Worm (Caenorhabditis elegans) whole organism, late embryonic: ENCODE results near the gene fbxb-61.

Experiments used
- ceh-19 ChIP-seq: fragments of 200-800 bp; sonication (Bioruptor generic); optimal IDR thresholded peaks from 2 replicates; lab custom pipeline; 2018; ENCODE audit warnings: mild to moderate bottlenecking, missing genetic modification characterization, missing compliant biosample characterization
- ceh-45 ChIP-seq: fragments of 200-800 bp; sonication (Bioruptor generic); IDR thresholded peaks from 2 replicates; pipeline ENCODE4 v1.3.6; 2022; ENCODE audit warnings: missing genetic modification reagents, missing genetic modification characterization, missing compliant biosample characterization
- ceh-48 ChIP-seq: sonication (generic microtip); optimal IDR thresholded peaks from 2 replicates; lab custom pipeline; 2016; ENCODE audit warnings: missing genetic modification characterization, inconsistent platforms, missing compliant biosample characterization
- dmd-4 ChIP-seq: sonication (generic microtip); optimal IDR thresholded peaks from 2 replicates; lab custom pipeline; 2016; ENCODE audit warnings: borderline replicate concordance, missing genetic modification characterization, missing compliant biosample characterization
- elt-2 ChIP-seq: sonication (generic microtip); optimal IDR thresholded peaks from 2 replicates; lab custom pipeline; 2016; ENCODE audit warnings: missing genetic modification reagents, missing genetic modification characterization, missing compliant biosample characterization
- fkh-10 ChIP-seq: fragments of 150-350 bp; optimal IDR thresholded peaks from 2 replicates; lab custom pipeline; 2014; ENCODE audit warnings: missing biosample characterization, missing genetic modification reagents, missing genetic modification characterization
- nhr-11 ChIP-seq: fragments of 150-350 bp; optimal IDR thresholded peaks from 2 replicates; lab custom pipeline; 2014; ENCODE audit warnings: missing biosample characterization, missing genetic modification characterization
- pros-1 ChIP-seq: fragments of 150-350 bp; optimal IDR thresholded peaks from 2 replicates; lab custom pipeline; 2014; ENCODE audit warnings: missing biosample characterization, missing genetic modification reagents, missing genetic modification characterization
- tbx-2 ChIP-seq: sonication (generic microtip); optimal IDR thresholded peaks from 2 replicates; lab custom pipeline; 2016; ENCODE audit warnings: missing genetic modification characterization, missing compliant biosample characterization

DNA sequence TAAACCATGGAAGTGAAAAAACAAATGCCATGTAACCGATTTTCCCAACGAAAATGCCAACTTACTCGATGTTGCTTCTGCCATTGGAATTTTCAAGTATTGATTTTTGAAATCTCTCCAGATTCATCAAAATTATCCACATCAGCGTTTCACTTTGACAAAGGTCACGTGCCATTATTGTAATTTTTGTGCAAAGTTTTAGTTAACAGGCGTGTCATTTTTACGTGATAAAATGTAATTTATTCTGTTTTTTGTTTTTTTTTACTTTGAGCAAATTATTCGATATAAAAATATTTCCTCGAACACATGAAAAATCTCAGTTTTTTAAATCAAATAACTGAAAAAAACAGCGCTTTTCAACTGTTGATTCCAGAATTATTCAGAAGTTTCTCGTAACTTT lies 41.6 kb upstream of the fbxb-61 start, which contains the start of gene F21D9.2:
- TF ChIP-seq dmd-4 (tag; lab: Kevin White, UChicago), result no peak
- no peak for TF ChIP-seq pros-1 (tag; lab: Kevin White, UChicago)
- TF ChIP-seq ceh-45 (GFP tag; lab: Robert Waterston, UW), result no peak
- TF ChIP-seq ceh-48, result no peak
- no peak for TF ChIP-seq fkh-10
- no peak for TF ChIP-seq nhr-11 (tag; lab: Kevin White, UChicago)
- TF ChIP-seq ceh-19 (GFP tag; lab: Kevin White, UChicago), result no peak
- TF ChIP-seq elt-2 (tag; lab: Kevin White, UChicago), result no peak
- no peak for TF ChIP-seq tbx-2 (tag; lab: Kevin White, UChicago)
